Fruit fly (Drosophila melanogaster) whole organism, embryonic: ENCODE data around the gene vsg.

Experiments used
- ATbp ChIP-seq: fragments of 200-800 bp; sonication (Bioruptor generic); optimal IDR thresholded peaks from 2 replicates; lab custom pipeline; 2017; ENCODE audit warnings: missing biosample characterization, mild to moderate bottlenecking, missing genetic modification characterization, missing genetic modification reagents
- Abd-B ChIP-seq: fragments of 200-800 bp; sonication (Bioruptor generic); optimal IDR thresholded peaks from 2 replicates; lab custom pipeline; 2018; ENCODE audit warnings: missing biosample characterization, mild to moderate bottlenecking, missing genetic modification characterization, moderate library complexity
- Ada2b ChIP-seq: fragments of 200-800 bp; sonication (Bioruptor generic); IDR thresholded peaks from 2 replicates; pipeline ENCODE4 v1.3.6; 2022; ENCODE audit warnings: missing biosample characterization, missing genetic modification characterization
- Atf6 ChIP-seq: fragments of 200-800 bp; sonication (Bioruptor generic); IDR thresholded peaks from 2 replicates; pipeline ENCODE4 v1.3.6; 2022; ENCODE audit warnings: missing biosample characterization, missing genetic modification characterization
- BEAF-32 ChIP-seq: fragments of 200-800 bp; sonication (Bioruptor generic); optimal IDR thresholded peaks from 3 replicates; lab custom pipeline; 2017; ENCODE audit warnings: missing biosample characterization, missing genetic modification characterization, mild to moderate bottlenecking, moderate library complexity, missing genetic modification reagents
- CG11398 ChIP-seq: fragments of 200-800 bp; sonication (Bioruptor generic); optimal IDR thresholded peaks from 2 replicates; lab custom pipeline; 2016; ENCODE audit warnings: missing biosample characterization, missing genetic modification characterization
- CG11695 ChIP-seq: fragments of 200-800 bp; sonication (Bioruptor generic); IDR thresholded peaks from 3 replicates; pipeline ENCODE4 v1.3.6; 2022; ENCODE audit warnings: missing biosample characterization, missing genetic modification characterization
- CG12769 ChIP-seq: fragments of 200-800 bp; sonication (Bioruptor generic); optimal IDR thresholded peaks from 2 replicates; lab custom pipeline; 2019; ENCODE audit warnings: missing biosample characterization, mild to moderate bottlenecking, missing genetic modification characterization, moderate library complexity
- CG13287 ChIP-seq: fragments of 200-800 bp; sonication (Bioruptor generic); IDR thresholded peaks from 2 replicates; pipeline ENCODE4 v1.3.6; 2022; ENCODE audit warnings: missing biosample characterization, missing genetic modification characterization; ENCODE audit not compliant: partially characterized antibody
- CG14667 ChIP-seq: fragments of 200-800 bp; sonication (Bioruptor generic); IDR thresholded peaks from 2 replicates; pipeline ENCODE4 v1.3.6; 2022; ENCODE audit warnings: missing biosample characterization, missing genetic modification characterization
- CG15269 ChIP-seq: fragments of 200-800 bp; sonication (Bioruptor generic); optimal IDR thresholded peaks from 2 replicates; lab custom pipeline; 2018; ENCODE audit warnings: missing biosample characterization, mild to moderate bottlenecking, missing genetic modification characterization, moderate library complexity
- CG15514 ChIP-seq: fragments of 200-800 bp; sonication (Bioruptor generic); optimal IDR thresholded peaks from 3 replicates; lab custom pipeline; 2017; ENCODE audit warnings: missing biosample characterization, missing genetic modification characterization, mild to moderate bottlenecking, moderate library complexity, missing genetic modification reagents
- CG15601 ChIP-seq: fragments of 200-800 bp; sonication (Bioruptor generic); optimal IDR thresholded peaks from 3 replicates; lab custom pipeline; 2019; ENCODE audit warnings: missing biosample characterization, mild to moderate bottlenecking, missing genetic modification characterization, moderate library complexity
- CG18599 ChIP-seq: fragments of 200-800 bp; sonication (Bioruptor generic); optimal IDR thresholded peaks from 3 replicates; lab custom pipeline; 2017; ENCODE audit warnings: missing biosample characterization, missing genetic modification characterization, mild to moderate bottlenecking, moderate library complexity, missing genetic modification reagents
- CG2202 ChIP-seq: fragments of 200-800 bp; sonication (Bioruptor generic); optimal IDR thresholded peaks from 2 replicates; lab custom pipeline; 2018; ENCODE audit warnings: missing biosample characterization, mild to moderate bottlenecking, missing genetic modification characterization
- CG3065 ChIP-seq: fragments of 200-800 bp; sonication (Bioruptor generic); optimal IDR thresholded peaks from 2 replicates; lab custom pipeline; 2016; ENCODE audit warnings: missing biosample characterization, missing genetic modification characterization
- CG31441 ChIP-seq: fragments of 200-800 bp; sonication (Bioruptor generic); IDR thresholded peaks from 2 replicates; pipeline ENCODE4 v1.3.6; 2022; ENCODE audit warnings: missing biosample characterization, missing genetic modification characterization
- CG32532 ChIP-seq: fragments of 200-800 bp; sonication (Bioruptor generic); IDR thresholded peaks from 2 replicates; pipeline ENCODE4 v1.3.6; 2022; ENCODE audit warnings: missing biosample characterization, missing genetic modification characterization
- CG32767 ChIP-seq: fragments of 200-800 bp; sonication (Bioruptor generic); IDR thresholded peaks from 2 replicates; pipeline ENCODE4 v1.3.6; 2022; ENCODE audit warnings: missing biosample characterization, missing genetic modification characterization
- CG34376 ChIP-seq: fragments of 200-800 bp; sonication (Bioruptor generic); optimal IDR thresholded peaks from 2 replicates; lab custom pipeline; 2018; ENCODE audit warnings: missing biosample characterization, mild to moderate bottlenecking, missing genetic modification characterization
- CG3838 ChIP-seq: fragments of 200-800 bp; sonication (Bioruptor generic); optimal IDR thresholded peaks from 3 replicates; lab custom pipeline; 2016; ENCODE audit warnings: missing biosample characterization, missing genetic modification characterization
- CG3995 ChIP-seq: fragments of 200-800 bp; sonication (Bioruptor generic); optimal IDR thresholded peaks from 3 replicates; lab custom pipeline; 2016; ENCODE audit warnings: missing biosample characterization, missing genetic modification characterization
- CG6272 ChIP-seq: fragments of 200-800 bp; sonication (Bioruptor generic); IDR thresholded peaks from 2 replicates; pipeline ENCODE4 v1.3.6; 2022; ENCODE audit warnings: missing biosample characterization, missing genetic modification characterization
- CG8478 ChIP-seq: fragments of >200 bp; optimal IDR thresholded peaks from 2 replicates; lab custom pipeline; 2018
- CG8924 ChIP-seq: fragments of 200-800 bp; optimal IDR thresholded peaks from 3 replicates; lab custom pipeline; 2019; ENCODE audit warnings: missing biosample characterization, mild to moderate bottlenecking, missing genetic modification characterization, moderate library complexity
- CG9932 ChIP-seq: fragments of 200-800 bp; sonication (Bioruptor generic); IDR thresholded peaks from 2 replicates; pipeline ENCODE4 v1.3.6; 2022; ENCODE audit warnings: missing biosample characterization, missing genetic modification characterization
- CkIIα-i1 ChIP-seq: fragments of 200-800 bp; sonication (Bioruptor generic); IDR thresholded peaks from 2 replicates; pipeline ENCODE4 v1.3.6; 2022; ENCODE audit warnings: missing biosample characterization, missing genetic modification characterization
- Dbx ChIP-seq: fragments of 200-800 bp; sonication (Bioruptor generic); IDR thresholded peaks from 3 replicates; pipeline ENCODE4 v1.3.6; 2022; ENCODE audit warnings: missing biosample characterization, missing genetic modification characterization
- Dref ChIP-seq: fragments of 200-800 bp; sonication (Bioruptor generic); IDR thresholded peaks from 2 replicates; pipeline ENCODE4 v1.3.6; 2022; ENCODE audit warnings: missing biosample characterization, missing genetic modification characterization
- Drgx ChIP-seq: fragments of 200-800 bp; sonication (Bioruptor generic); IDR thresholded peaks from 2 replicates; pipeline ENCODE4 v1.3.6; 2022; ENCODE audit warnings: missing biosample characterization, missing genetic modification characterization
- Hmr ChIP-seq: fragments of 200-800 bp; sonication (Bioruptor generic); optimal IDR thresholded peaks from 3 replicates; lab custom pipeline; 2017; ENCODE audit warnings: mild to moderate bottlenecking, missing biosample characterization, missing genetic modification reagents, missing genetic modification characterization
- Hr3 ChIP-seq: fragments of 200-800 bp; sonication (Bioruptor generic); optimal IDR thresholded peaks from 3 replicates; lab custom pipeline; 2016; ENCODE audit warnings: missing biosample characterization, missing genetic modification characterization
- Kr ChIP-seq: fragments of 200-800 bp; sonication (Bioruptor generic); optimal IDR thresholded peaks from 2 replicates; lab custom pipeline; 2017; ENCODE audit warnings: missing biosample characterization, mild to moderate bottlenecking, missing genetic modification characterization
- ac ChIP-seq: fragments of 200-800 bp; sonication (Bioruptor generic); optimal IDR thresholded peaks from 3 replicates; lab custom pipeline; 2017; ENCODE audit warnings: missing biosample characterization, mild to moderate bottlenecking, missing genetic modification characterization
- bcd ChIP-seq: fragments of 200-800 bp; sonication (Bioruptor generic); optimal IDR thresholded peaks from 2 replicates; lab custom pipeline; 2017; ENCODE audit warnings: missing biosample characterization, mild to moderate bottlenecking, missing genetic modification characterization
- bigmax ChIP-seq: fragments of 200-800 bp; sonication (Bioruptor generic); optimal IDR thresholded peaks from 2 replicates; lab custom pipeline; 2018; ENCODE audit warnings: missing biosample characterization, mild to moderate bottlenecking, missing genetic modification characterization
- chinmo ChIP-seq: fragments of 200-800 bp; sonication (Bioruptor generic); IDR thresholded peaks from 4 replicates; pipeline ENCODE4 v1.3.6; 2022; ENCODE audit warnings: missing biosample characterization, missing genetic modification characterization; ENCODE audit not compliant: partially characterized antibody
- ewg ChIP-seq: fragments of 200-800 bp; sonication (Bioruptor generic); optimal IDR thresholded peaks from 3 replicates; lab custom pipeline; 2017; ENCODE audit warnings: mild to moderate bottlenecking, missing biosample characterization, missing genetic modification reagents, missing genetic modification characterization
- fd102C ChIP-seq: fragments of 200-800 bp; sonication (Bioruptor generic); optimal IDR thresholded peaks from 2 replicates; lab custom pipeline; 2018; ENCODE audit warnings: missing biosample characterization, mild to moderate bottlenecking, missing genetic modification characterization, moderate library complexity
- gce ChIP-seq: fragments of 200-800 bp; sonication (Bioruptor generic); IDR thresholded peaks from 3 replicates; pipeline ENCODE4 v1.3.6; 2022; ENCODE audit warnings: missing biosample characterization, missing genetic modification characterization
- jigr1 ChIP-seq: fragments of 200-800 bp; sonication (Bioruptor generic); IDR thresholded peaks from 3 replicates; pipeline ENCODE4 v1.3.6; 2022; ENCODE audit warnings: missing biosample characterization, missing genetic modification characterization
- lab ChIP-seq: fragments of 200-800 bp; sonication (Bioruptor generic); optimal IDR thresholded peaks from 3 replicates; lab custom pipeline; 2017; ENCODE audit warnings: missing biosample characterization, missing genetic modification characterization, mild to moderate bottlenecking, moderate library complexity, missing genetic modification reagents
- mirr ChIP-seq: fragments of 200-800 bp; sonication (Bioruptor generic); optimal IDR thresholded peaks from 3 replicates; lab custom pipeline; 2018; ENCODE audit warnings: missing biosample characterization, mild to moderate bottlenecking, missing genetic modification characterization
- pan ChIP-seq, 4 experiments: fragments of >200 bp in 3 of 4; fragments of 200-800 bp in 1 of 4; sonication (Bioruptor generic) in 1 of 4; optimal IDR thresholded peaks in 3 of 4; IDR thresholded peaks in 1 of 4; 2 replicates each; pipeline versions ENCODE4 v1.3.6 to Lab custom; 2017 to 2022; ENCODE audit warnings: missing biosample characterization in 2 of 4, missing genetic modification characterization in 2 of 4, mixed read lengths in 1 of 4
- peb ChIP-seq: fragments of 200-800 bp; sonication (Bioruptor generic); IDR thresholded peaks from 2 replicates; pipeline ENCODE4 v1.3.6; 2022; ENCODE audit warnings: missing biosample characterization, missing genetic modification characterization
- scrt ChIP-seq: fragments of 200-800 bp; sonication (Bioruptor generic); optimal IDR thresholded peaks from 2 replicates; lab custom pipeline; 2018; ENCODE audit warnings: missing biosample characterization, mild to moderate bottlenecking, missing genetic modification characterization, moderate library complexity
- seq ChIP-seq: fragments of 200-800 bp; sonication (Bioruptor generic); IDR thresholded peaks from 2 replicates; pipeline ENCODE4 v1.3.6; 2022; ENCODE audit warnings: missing biosample characterization, missing genetic modification characterization
- sima ChIP-seq: fragments of 200-800 bp; sonication (Bioruptor generic); optimal IDR thresholded peaks from 2 replicates; lab custom pipeline; 2016; ENCODE audit warnings: missing biosample characterization, missing genetic modification characterization
- vvl ChIP-seq: fragments of 200-800 bp; sonication (Bioruptor generic); IDR thresholded peaks from 2 replicates; pipeline ENCODE4 v1.3.6; 2022; ENCODE audit warnings: missing biosample characterization, missing genetic modification characterization

vsg gene

dm6 chr3L:9694169-9694866 is 19.8 kb upstream of the vsg start (continued):
- TF ChIP-seq CG3838 (GFP tag; lab: Kevin White, UChicago) (no peak), Drgx (GFP tag; lab: Robert Waterston, UW) (peak; percentile 37; the same call in 1 of the 2 replicates), peb (GFP tag; lab: Robert Waterston, UW) (no peak), CG11398 (GFP tag; lab: Kevin White, UChicago) (no peak), CG34376 (peak; percentile 51), vvl (0 out of 2 replicates have a peak, but pooled peaks have one; percentile 32), Ada2b (GFP tag; lab: Robert Waterston, UW) (no peak), CkIIα-i1 (GFP tag; lab: Robert Waterston, UW) (no peak), CG32532 (peak; percentile 57; the same call in 1 of the 2 replicates), Dref (GFP tag; lab: Robert Waterston, UW) (peak; percentile 51), bigmax (peak; percentile 28), Dbx (GFP tag; lab: Robert Waterston, UW) (peak; percentile 37; the same call in 1 of the 3 replicates), CG32767 (GFP tag; lab: Robert Waterston, UW) (no peak), ATbp (no peak), pan (optimal IDR thresholded peaks at IDR 0.05; lab: Kevin White, UChicago) (no peak), pan (GFP tag; optimal IDR thresholded peaks at IDR 0.05 in 1 of 2, IDR thresholded peaks at IDR 0.05 in 1 of 2) (no peak), Abd-B (GFP tag; lab: Kevin White, UChicago) (no peak), CG18599 (GFP tag; lab: Kevin White, UChicago) (no peak), ac (GFP tag; lab: Kevin White, UChicago) (no peak), CG31441 (no peak), CG3995 (GFP tag; lab: Kevin White, UChicago) (peak; percentile 13), CG6272 (no peak), bcd (GFP tag; lab: Kevin White, UChicago) (peak; percentile 9), sima (GFP tag; lab: Kevin White, UChicago) (no peak), Kr (no peak), CG11695 (GFP tag; lab: Robert Waterston, UW) (0 out of 3 replicates have a peak, but pooled peaks have one; percentile 26), scrt (GFP tag; lab: Kevin White, UChicago) (peak; percentile 6), CG3065 (no peak), CG2202 (tag; lab: Kevin White, UChicago) (no peak), fd102C (GFP tag; lab: Kevin White, UChicago) (no peak), CG15514 (GFP tag; lab: Kevin White, UChicago) (peak; percentile 46), mirr (GFP tag; lab: Kevin White, UChicago) (peak; percentile 40), CG15601 (tag; lab: Kevin White, UChicago) (no peak), ewg (GFP tag; lab: Kevin White, UChicago) (peak; percentile 24), gce (GFP tag; lab: Robert Waterston, UW) (no peak), Atf6 (GFP tag; lab: Robert Waterston, UW) (0 out of 2 replicates have a peak, but pooled peaks have one; percentile 8), BEAF-32 (GFP tag; lab: Kevin White, UChicago) (peak; percentile 12), CG8924 (tag; lab: Kevin White, UChicago) (no peak), CG12769 (tag; lab: Kevin White, UChicago) (peak; percentile 73), CG15269 (tag; lab: Kevin White, UChicago) (no peak), CG13287 (GFP tag; lab: Robert Waterston, UW) (peak; percentile 49; the same call in 1 of the 2 replicates), CG9932 (GFP tag; lab: Robert Waterston, UW) (0 out of 2 replicates have a peak, but pooled peaks have one; percentile 11), seq (GFP tag; lab: Robert Waterston, UW) (peak; percentile 49; the same call in 1 of the 2 replicates), Hmr (GFP tag; lab: Kevin White, UChicago) (no peak), CG8478 (lab: Kevin White, UChicago) (no peak), chinmo (GFP tag; lab: Robert Waterston, UW) (peak; percentile 87; the same call in 2 of the 4 replicates), jigr1 (GFP tag; lab: Robert Waterston, UW) (no peak), Hr3 (GFP tag; lab: Kevin White, UChicago) (no peak), CG14667 (GFP tag; lab: Robert Waterston, UW) (no peak), lab (GFP tag; lab: Kevin White, UChicago) (peak; percentile 9)
